Worm (Caenorhabditis elegans) whole organism, late embryonic: Measurements from ENCODE around the gene srd-46.

Experiments
- ama-1 ChIP-seq: fragments of 150-350 bp; optimal IDR thresholded peaks from 2 replicates; lab custom pipeline; 2014
- ceh-2 ChIP-seq: sonication (generic microtip); optimal IDR thresholded peaks from 2 replicates; lab custom pipeline; 2016; ENCODE audit warnings: missing genotype, missing genetic modification characterization, missing compliant biosample characterization
- ceh-22 ChIP-seq: sonication (generic microtip); optimal IDR thresholded peaks from 2 replicates; lab custom pipeline; 2017; ENCODE audit warnings: missing biosample characterization, missing genetic modification characterization
- elt-2 ChIP-seq: sonication (generic microtip); optimal IDR thresholded peaks from 2 replicates; lab custom pipeline; 2016; ENCODE audit warnings: missing genetic modification reagents, missing genetic modification characterization, missing compliant biosample characterization
- lin-11 ChIP-seq: fragments of 200-800 bp; sonication (Bioruptor generic); optimal IDR thresholded peaks from 2 replicates; lab custom pipeline; 2018; ENCODE audit warnings: mild to moderate bottlenecking, missing genetic modification characterization, missing compliant biosample characterization
- nfya-1 ChIP-seq: sonication (generic microtip); optimal IDR thresholded peaks from 2 replicates; lab custom pipeline; 2017; ENCODE audit warnings: missing genetic modification characterization, mild to moderate bottlenecking, missing compliant biosample characterization, antibody characterized with exemption, moderate library complexity
- nhr-11 ChIP-seq: fragments of 150-350 bp; optimal IDR thresholded peaks from 2 replicates; lab custom pipeline; 2014; ENCODE audit warnings: missing biosample characterization, missing genetic modification characterization
- nhr-232 ChIP-seq: sonication (generic microtip); optimal IDR thresholded peaks from 2 replicates; lab custom pipeline; 2016; ENCODE audit warnings: missing genetic modification characterization, missing compliant biosample characterization
- odd-2 ChIP-seq: sonication (generic microtip); optimal IDR thresholded peaks from 2 replicates; lab custom pipeline; 2017; ENCODE audit warnings: antibody characterized with exemption, mild to moderate bottlenecking, missing genetic modification characterization, missing compliant biosample characterization
- pha-4 ChIP-seq: fragments of 150-350 bp; optimal IDR thresholded peaks from 2 replicates; lab custom pipeline; 2018; ENCODE audit warnings: missing biosample characterization, missing genetic modification reagents, missing genetic modification characterization
- tbx-2 ChIP-seq: sonication (generic microtip); optimal IDR thresholded peaks from 2 replicates; lab custom pipeline; 2016; ENCODE audit warnings: missing genetic modification characterization, missing compliant biosample characterization
- unc-3 ChIP-seq, 2 experiments: fragments of 200-800 bp in 1 of 2; sonication (Bioruptor generic) in 1 of 2; sonication (generic microtip) in 1 of 2; conservative IDR thresholded peaks in 1 of 2; optimal IDR thresholded peaks in 1 of 2; 2 replicates each; pipeline versions ENCODE4 v1.3.6 to Lab custom; 2016 to 2022; ENCODE audit warnings: missing compliant biosample characterization in 2 of 2, missing genetic modification characterization in 2 of 2, missing genetic modification reagents in 1 of 2
- unc-86 ChIP-seq: sonication (generic microtip); optimal IDR thresholded peaks from 2 replicates; lab custom pipeline; 2016; ENCODE audit warnings: missing genetic modification characterization, missing compliant biosample characterization
- zip-5 ChIP-seq: sonication (generic microtip); optimal IDR thresholded peaks from 2 replicates; lab custom pipeline; 2016; ENCODE audit warnings: missing genetic modification characterization, missing compliant biosample characterization

ce11 chrX:12337846-12338490, 6.1 kb downstream of the srd-46 start, which contains the start of gene srd-44:
- TF ChIP-seq pha-4 (no peak), tbx-2 (tag; lab: Kevin White, UChicago) (no peak), nhr-232 (tag; lab: Kevin White, UChicago) (no peak), lin-11 (tag; lab: Kevin White, UChicago) (no peak), ama-1 (no peak), unc-86 (tag; lab: Kevin White, UChicago) (no peak), odd-2 (no peak), ceh-2 (tag; lab: Kevin White, UChicago) (no peak), nfya-1 (tag; lab: Kevin White, UChicago) (no peak), unc-3 (GFP tag; conservative IDR thresholded peaks at IDR 0.05; lab: Robert Waterston, UW) (no peak), unc-3 (tag; optimal IDR thresholded peaks at IDR 0.05; lab: Kevin White, UChicago) (no peak), ceh-22 (tag; lab: Kevin White, UChicago) (no peak), zip-5 (tag; lab: Kevin White, UChicago) (no peak), nhr-11 (tag; lab: Kevin White, UChicago) (no peak), elt-2 (tag; lab: Kevin White, UChicago) (peak; percentile 27)
